Worm (Caenorhabditis elegans) whole organism, young adult: ENCODE measurements around the gene npax-2.

Source experiments
- C06A6.2 ChIP-seq: fragments of 200-800 bp; sonication (Bioruptor generic); conservative IDR thresholded peaks from 2 replicates; pipeline ENCODE4 v1.3.6; 2022; ENCODE audit warnings: missing genetic modification characterization, missing compliant biosample characterization
- F33H1.4 ChIP-seq: fragments of 200-800 bp; sonication (Bioruptor generic); IDR thresholded peaks from 2 replicates; pipeline ENCODE4 v1.3.6; 2022; ENCODE audit warnings: missing genetic modification reagents, missing genetic modification characterization, missing compliant biosample characterization
- F37B4.10 ChIP-seq: fragments of 200-800 bp; sonication (Bioruptor generic); IDR thresholded peaks from 2 replicates; pipeline ENCODE4 v1.3.6; 2022; ENCODE audit warnings: missing genetic modification characterization, missing compliant biosample characterization
- F39B2.1 ChIP-seq: fragments of 200-800 bp; sonication (Bioruptor generic); IDR thresholded peaks from 2 replicates; pipeline ENCODE4 v1.3.6; 2022; ENCODE audit warnings: missing genetic modification reagents, missing genetic modification characterization, missing compliant biosample characterization
- F52B5.7 ChIP-seq: sonication (generic microtip); optimal IDR thresholded peaks from 2 replicates; lab custom pipeline; 2016; ENCODE audit warnings: mild to moderate bottlenecking, missing genetic modification characterization, missing compliant biosample characterization
- K12H6.12 ChIP-seq: fragments of 200-800 bp; sonication (Bioruptor generic); optimal IDR thresholded peaks from 2 replicates; lab custom pipeline; 2018; ENCODE audit warnings: mild to moderate bottlenecking, missing genetic modification characterization, missing compliant biosample characterization
- Y53F4B.3 ChIP-seq: fragments of 200-800 bp; sonication (Bioruptor generic); IDR thresholded peaks from 2 replicates; pipeline ENCODE4 v1.3.6; 2022; ENCODE audit warnings: missing genetic modification reagents, missing genetic modification characterization, missing compliant biosample characterization
- Y56A3A.18 ChIP-seq: fragments of 200-800 bp; sonication (Bioruptor generic); IDR thresholded peaks from 2 replicates; pipeline ENCODE4 v1.3.6; 2022; ENCODE audit warnings: missing genetic modification reagents, missing genetic modification characterization, missing compliant biosample characterization
- ama-1 ChIP-seq, 3 experiments: fragments of 150-350 bp in 1 of 3; sonication (generic microtip) in 2 of 3; optimal IDR thresholded peaks; 2 replicates each; lab custom pipeline; 2014 to 2018; ENCODE audit warnings: missing biosample characterization in 2 of 3, missing genetic modification characterization in 2 of 3, missing genetic modification reagents in 2 of 3
- atf-7 ChIP-seq: sonication (generic microtip); optimal IDR thresholded peaks from 2 replicates; lab custom pipeline; 2017; ENCODE audit warnings: mild to moderate bottlenecking, missing genetic modification characterization, missing compliant biosample characterization
- cebp-1 ChIP-seq, 2 experiments: fragments of 200-800 bp in 1 of 2; sonication (Bioruptor generic) in 1 of 2; sonication (generic microtip) in 1 of 2; IDR thresholded peaks in 1 of 2; optimal IDR thresholded peaks in 1 of 2; 2 replicates each; pipeline versions ENCODE4 v1.3.6 to Lab custom; 2017 to 2022; ENCODE audit warnings: missing compliant biosample characterization in 2 of 2, missing genetic modification characterization in 2 of 2, mild to moderate bottlenecking in 1 of 2, missing genetic modification reagents in 1 of 2, moderate library complexity in 1 of 2
- dpl-1 ChIP-seq: fragments of 150-350 bp; optimal IDR thresholded peaks from 2 replicates; lab custom pipeline; 2014; ENCODE audit warnings: missing biosample characterization, missing genetic modification reagents, missing genetic modification characterization
- efl-1 ChIP-seq: fragments of 150-350 bp; optimal IDR thresholded peaks from 2 replicates; lab custom pipeline; 2014; ENCODE audit warnings: missing biosample characterization, missing genetic modification reagents, missing genetic modification characterization
- egl-18 ChIP-seq: fragments of 200-800 bp; sonication (Bioruptor generic); IDR thresholded peaks from 2 replicates; pipeline ENCODE4 v1.3.6; 2022; ENCODE audit warnings: missing genetic modification reagents, missing genetic modification characterization, missing compliant biosample characterization
- egl-44 ChIP-seq: fragments of 200-800 bp; sonication (Bioruptor generic); IDR thresholded peaks from 2 replicates; pipeline ENCODE4 v1.3.6; 2022; ENCODE audit warnings: missing genetic modification reagents, missing genetic modification characterization, missing compliant biosample characterization
- egrh-3 ChIP-seq: fragments of 200-800 bp; sonication (Bioruptor generic); IDR thresholded peaks from 2 replicates; pipeline ENCODE4 v1.3.6; 2022; ENCODE audit warnings: missing genetic modification reagents, missing genetic modification characterization, missing compliant biosample characterization
- gei-17 ChIP-seq: fragments of 200-800 bp; sonication (Bioruptor generic); optimal IDR thresholded peaks from 2 replicates; lab custom pipeline; 2018; ENCODE audit warnings: mild to moderate bottlenecking, missing genetic modification characterization, missing compliant biosample characterization
- him-1 ChIP-seq: sonication (generic microtip); optimal IDR thresholded peaks from 2 replicates; lab custom pipeline; 2016; ENCODE audit warnings: missing genotype, missing genetic modification reagents, missing genetic modification characterization, missing compliant biosample characterization
- hlh-26 ChIP-seq: fragments of 200-800 bp; sonication (Bioruptor generic); conservative IDR thresholded peaks from 2 replicates; pipeline ENCODE4 v1.3.6; 2022; ENCODE audit warnings: missing genetic modification reagents, missing genetic modification characterization, missing compliant biosample characterization
- hmg-1.2 ChIP-seq: fragments of 200-800 bp; sonication (Bioruptor generic); IDR thresholded peaks from 2 replicates; pipeline ENCODE4 v1.3.6; 2022; ENCODE audit warnings: missing genetic modification reagents, missing genetic modification characterization, missing compliant biosample characterization
- lin-26 ChIP-seq: fragments of 200-800 bp; sonication (Bioruptor generic); IDR thresholded peaks from 2 replicates; pipeline ENCODE4 v1.3.6; 2022; ENCODE audit warnings: missing genetic modification reagents, missing genetic modification characterization, missing compliant biosample characterization
- lin-35 ChIP-seq, 3 experiments: fragments of 150-350 bp in 2 of 3; sonication (generic microtip) in 1 of 3; optimal IDR thresholded peaks; 2 replicates each; lab custom pipeline; 2014 to 2018; ENCODE audit warnings: missing biosample characterization in 3 of 3, missing genetic modification characterization in 3 of 3, missing genetic modification reagents in 3 of 3
- madf-6 ChIP-seq: fragments of 200-800 bp; sonication (Bioruptor generic); IDR thresholded peaks from 2 replicates; pipeline ENCODE4 v1.3.6; 2022; ENCODE audit warnings: missing genetic modification reagents, missing genetic modification characterization, missing compliant biosample characterization
- nfya-2 ChIP-seq: fragments of 200-800 bp; sonication (Bioruptor generic); IDR thresholded peaks from 2 replicates; pipeline ENCODE4 v1.3.6; 2022; ENCODE audit warnings: missing genetic modification reagents, missing genetic modification characterization, missing compliant biosample characterization
- nhr-120 ChIP-seq: fragments of 200-800 bp; sonication (Bioruptor generic); IDR thresholded peaks from 2 replicates; pipeline ENCODE4 v1.3.6; 2022; ENCODE audit warnings: missing genetic modification characterization, missing compliant biosample characterization
- nhr-27 ChIP-seq: fragments of 200-800 bp; sonication (Bioruptor generic); optimal IDR thresholded peaks from 2 replicates; lab custom pipeline; 2018; ENCODE audit warnings: mild to moderate bottlenecking, missing genetic modification characterization, moderate library complexity, missing compliant biosample characterization
- nhr-80 ChIP-seq: sonication (generic microtip); optimal IDR thresholded peaks from 2 replicates; lab custom pipeline; 2016; ENCODE audit warnings: missing genetic modification characterization, missing compliant biosample characterization
- pha-4 ChIP-seq: fragments of 150-350 bp; sonication (generic microtip); optimal IDR thresholded peaks from 2 replicates; lab custom pipeline; 2014; ENCODE audit warnings: missing biosample characterization, missing genetic modification reagents, missing genetic modification characterization
- snpc-1.1 ChIP-seq: sonication (generic microtip); optimal IDR thresholded peaks from 2 replicates; lab custom pipeline; 2017; ENCODE audit warnings: missing genetic modification characterization, mild to moderate bottlenecking, missing compliant biosample characterization, antibody characterized with exemption, moderate library complexity, missing genotype, missing genetic modification reagents; ENCODE audit not compliant: insufficient read depth
- somi-1 ChIP-seq: fragments of 200-800 bp; sonication (Bioruptor generic); optimal IDR thresholded peaks from 2 replicates; lab custom pipeline; 2018; ENCODE audit warnings: mild to moderate bottlenecking, missing genetic modification characterization, missing compliant biosample characterization
- tbx-9 ChIP-seq: sonication (generic microtip); optimal IDR thresholded peaks from 2 replicates; lab custom pipeline; 2016; ENCODE audit warnings: borderline replicate concordance, missing genetic modification characterization, inconsistent platforms, missing compliant biosample characterization
- zfh-2 ChIP-seq: fragments of 200-800 bp; sonication (Bioruptor generic); conservative IDR thresholded peaks from 2 replicates; pipeline ENCODE4 v1.3.6; 2022; ENCODE audit warnings: missing genetic modification reagents, missing genetic modification characterization, missing compliant biosample characterization
- ztf-18 ChIP-seq: sonication (generic microtip); optimal IDR thresholded peaks from 2 replicates; lab custom pipeline; 2016; ENCODE audit warnings: missing genotype, mild to moderate bottlenecking, missing genetic modification characterization, missing compliant biosample characterization
- ztf-3 ChIP-seq: fragments of 200-800 bp; sonication (Bioruptor generic); optimal IDR thresholded peaks from 2 replicates; lab custom pipeline; 2018; ENCODE audit warnings: mild to moderate bottlenecking, missing genetic modification characterization, missing compliant biosample characterization
- ztf-6 ChIP-seq: fragments of 200-800 bp; sonication (Bioruptor generic); IDR thresholded peaks from 2 replicates; pipeline ENCODE4 v1.3.6; 2022; ENCODE audit warnings: missing genetic modification reagents, missing genetic modification characterization, missing compliant biosample characterization

The npax-2 gene

ce11 chrX:2145629-2146028, 4.3 kb downstream of the npax-2 start, which contains the start of gene dpy-3:
TSS of gene dpy-3 (minus strand) at chrX:2145647.
- TF ChIP-seq lin-26 (no peak), pha-4 (no peak), dpl-1 (GFP tag; lab: Kevin White, UChicago) (no peak), egl-44 (GFP tag; lab: Robert Waterston, UW) (no peak), ztf-6 (GFP tag; lab: Robert Waterston, UW) (no peak), nhr-120 (GFP tag; lab: Robert Waterston, UW) (no peak), him-1 (tag; lab: Kevin White, UChicago) (no peak), nhr-27 (tag; lab: Kevin White, UChicago) (no peak), hlh-26 (no peak), madf-6 (GFP tag; lab: Robert Waterston, UW) (no peak), Y56A3A.18 (GFP tag; lab: Robert Waterston, UW) (no peak), Y53F4B.3 (no peak), nhr-80 (tag; lab: Kevin White, UChicago) (no peak), gei-17 (GFP tag; lab: Kevin White, UChicago) (no peak)
- TF ChIP-seq, all 124 proteins: peak for 0

ce11 chrX:2144875-2145274, 5.0 kb downstream of the npax-2 start:
- TF ChIP-seq zfh-2 (GFP tag; lab: Robert Waterston, UW) (peak; percentile 88), egrh-3 (peak; percentile 75; the same call in 1 of the 2 replicates), ztf-18 (tag; lab: Kevin White, UChicago) (no peak), Y53F4B.3 (no peak)

- no peak for TF ChIP-seq nhr-27 (tag; lab: Kevin White, UChicago)
- TF ChIP-seq F39B2.1 (GFP tag; lab: Robert Waterston, UW) = no peak
- no peak for TF ChIP-seq F33H1.4 (GFP tag; lab: Robert Waterston, UW)
- TF ChIP-seq snpc-1.1 (tag; lab: Kevin White, UChicago) = no peak
- no peak for TF ChIP-seq efl-1 (GFP tag; lab: Kevin White, UChicago)
- TF ChIP-seq somi-1 (GFP tag; lab: Kevin White, UChicago) = no peak
- no peak for TF ChIP-seq nfya-2 (GFP tag; lab: Robert Waterston, UW)
- no peak for TF ChIP-seq hmg-1.2 (GFP tag; lab: Robert Waterston, UW)
- TF ChIP-seq egl-18 (GFP tag; lab: Robert Waterston, UW) = no peak
- TF ChIP-seq atf-7 = no peak
- TF ChIP-seq cebp-1 (GFP tag; IDR thresholded peaks at IDR 0.05; lab: Robert Waterston, UW) = no peak
- TF ChIP-seq cebp-1 (tag; optimal IDR thresholded peaks at IDR 0.05; lab: Kevin White, UChicago) = no peak
- TF ChIP-seq ama-1 (optimal IDR thresholded peaks at IDR 0.05; lab: Kevin White, UChicago) = no peak
- TF ChIP-seq ama-1 (GFP tag; optimal IDR thresholded peaks at IDR 0.05; lab: Kevin White, UChicago) = no peak
- no peak for TF ChIP-seq tbx-9 (tag; lab: Kevin White, UChicago)
- TF ChIP-seq C06A6.2 (GFP tag; lab: Robert Waterston, UW) = no peak
- no peak for TF ChIP-seq F37B4.10 (GFP tag; lab: Robert Waterston, UW)
- no peak for TF ChIP-seq F52B5.7 (tag; lab: Kevin White, UChicago)
- TF ChIP-seq K12H6.12 (tag; lab: Kevin White, UChicago) = no peak
- no peak for TF ChIP-seq lin-35 (GFP tag; optimal IDR thresholded peaks at IDR 0.05; lab: Kevin White, UChicago)
- no peak for TF ChIP-seq ztf-3 (GFP tag; lab: Kevin White, UChicago)
Observed at ce11 chrX:2144236-2144635, 5.7 kb downstream of the npax-2 start.
